Fruit fly (Drosophila melanogaster) whole organism, embryonic: ENCODE results near the gene cher.
A peak's percentile ranks its signal among the peaks of the same experiment; 100 is the strongest.

Experiments
- Blimp-1 ChIP-seq: fragments of 200-800 bp; sonication (Bioruptor generic); optimal IDR thresholded peaks from 3 replicates; lab custom pipeline; 2018; ENCODE audit warnings: missing biosample characterization, missing genetic modification characterization, mild to moderate bottlenecking, moderate library complexity, missing genetic modification reagents
- CG10267 ChIP-seq: fragments of 200-800 bp; sonication (Bioruptor generic); optimal IDR thresholded peaks from 2 replicates; lab custom pipeline; 2018; ENCODE audit warnings: missing biosample characterization, mild to moderate bottlenecking, missing genetic modification characterization, moderate library complexity
- CG11398 ChIP-seq: fragments of 200-800 bp; sonication (Bioruptor generic); optimal IDR thresholded peaks from 2 replicates; lab custom pipeline; 2016; ENCODE audit warnings: missing biosample characterization, missing genetic modification characterization
- CG12236 ChIP-seq: fragments of 200-800 bp; sonication (Bioruptor generic); optimal IDR thresholded peaks from 2 replicates; lab custom pipeline; 2016; ENCODE audit warnings: missing biosample characterization, missing genetic modification characterization
- CG14710 ChIP-seq: fragments of 200-800 bp; sonication (Bioruptor generic); optimal IDR thresholded peaks from 3 replicates; lab custom pipeline; 2019; ENCODE audit warnings: missing biosample characterization, mild to moderate bottlenecking, missing genetic modification characterization, moderate library complexity
- CG16813 ChIP-seq: fragments of 200-800 bp; sonication (Bioruptor generic); IDR thresholded peaks from 3 replicates; pipeline ENCODE4 v1.3.6; 2022; ENCODE audit warnings: missing biosample characterization, missing genetic modification characterization; ENCODE audit not compliant: partially characterized antibody
- CG1832 ChIP-seq: fragments of 200-800 bp; sonication (Bioruptor generic); optimal IDR thresholded peaks from 2 replicates; lab custom pipeline; 2017; ENCODE audit warnings: missing biosample characterization, mild to moderate bottlenecking, missing genetic modification characterization, inconsistent platforms
- CG31365 ChIP-seq: fragments of 200-800 bp; sonication (Bioruptor generic); optimal IDR thresholded peaks from 2 replicates; lab custom pipeline; 2018; ENCODE audit warnings: missing biosample characterization, mild to moderate bottlenecking, missing genetic modification characterization
- CG31441 ChIP-seq: fragments of 200-800 bp; sonication (Bioruptor generic); IDR thresholded peaks from 2 replicates; pipeline ENCODE4 v1.3.6; 2022; ENCODE audit warnings: missing biosample characterization, missing genetic modification characterization
- CG3995 ChIP-seq: fragments of 200-800 bp; sonication (Bioruptor generic); optimal IDR thresholded peaks from 3 replicates; lab custom pipeline; 2016; ENCODE audit warnings: missing biosample characterization, missing genetic modification characterization
- CG4424 ChIP-seq: fragments of 200-800 bp; sonication (Bioruptor generic); optimal IDR thresholded peaks from 3 replicates; lab custom pipeline; 2016; ENCODE audit warnings: missing biosample characterization, missing genetic modification characterization
- CG7271 ChIP-seq: fragments of 200-800 bp; sonication (Bioruptor generic); optimal IDR thresholded peaks from 2 replicates; lab custom pipeline; 2018; ENCODE audit warnings: missing biosample characterization, mild to moderate bottlenecking, missing genetic modification characterization, moderate library complexity
- CG7928 ChIP-seq: fragments of 200-800 bp; sonication (Bioruptor generic); optimal IDR thresholded peaks from 2 replicates; lab custom pipeline; 2017; ENCODE audit warnings: missing biosample characterization, mild to moderate bottlenecking, missing genetic modification characterization
- CG7987 ChIP-seq: fragments of 200-800 bp; sonication (Bioruptor generic); optimal IDR thresholded peaks from 2 replicates; lab custom pipeline; 2018; ENCODE audit warnings: missing biosample characterization, mild to moderate bottlenecking, missing genetic modification characterization, moderate library complexity
- CoRest ChIP-seq: fragments of 200-800 bp; sonication (Bioruptor generic); optimal IDR thresholded peaks from 3 replicates; lab custom pipeline; 2018; ENCODE audit warnings: missing biosample characterization, mild to moderate bottlenecking, missing genetic modification characterization, moderate library complexity
- D19A ChIP-seq: fragments of 200-800 bp; optimal IDR thresholded peaks from 3 replicates; lab custom pipeline; 2019; ENCODE audit warnings: missing biosample characterization, mild to moderate bottlenecking, missing genetic modification characterization, moderate library complexity
- Dbx ChIP-seq: fragments of 200-800 bp; sonication (Bioruptor generic); IDR thresholded peaks from 3 replicates; pipeline ENCODE4 v1.3.6; 2022; ENCODE audit warnings: missing biosample characterization, missing genetic modification characterization
- Dll ChIP-seq: fragments of 200-800 bp; sonication (Bioruptor generic); IDR thresholded peaks from 4 replicates; pipeline ENCODE4 v1.3.6; 2022; ENCODE audit warnings: missing biosample characterization, missing genetic modification characterization; ENCODE audit not compliant: partially characterized antibody
- Dref ChIP-seq: fragments of 200-800 bp; sonication (Bioruptor generic); IDR thresholded peaks from 2 replicates; pipeline ENCODE4 v1.3.6; 2022; ENCODE audit warnings: missing biosample characterization, missing genetic modification characterization
- Hsf ChIP-seq: fragments of 200-800 bp; sonication (Bioruptor generic); optimal IDR thresholded peaks from 3 replicates; lab custom pipeline; 2016; ENCODE audit warnings: missing biosample characterization, missing genetic modification characterization
- Med ChIP-seq: fragments of 200-800 bp; sonication (Bioruptor generic); peaks from one replicate; lab custom pipeline; 2016; ENCODE audit warnings: missing biosample characterization, missing genetic modification characterization, mild to moderate bottlenecking, inconsistent platforms, moderate library complexity
- Nf-YB ChIP-seq: fragments of 200-800 bp; sonication (Bioruptor generic); optimal IDR thresholded peaks from 3 replicates; lab custom pipeline; 2019; ENCODE audit warnings: missing biosample characterization, mild to moderate bottlenecking, missing genetic modification characterization, moderate library complexity
- Nf-YC ChIP-seq: fragments of 200-800 bp; optimal IDR thresholded peaks from 3 replicates; lab custom pipeline; 2019; ENCODE audit warnings: missing biosample characterization, mild to moderate bottlenecking, missing genetic modification characterization, moderate library complexity
- Tbp ChIP-seq: fragments of >200 bp; optimal IDR thresholded peaks from 2 replicates; lab custom pipeline; 2018; ENCODE audit warnings: missing biosample characterization, missing genetic modification characterization
- Usf ChIP-seq: fragments of 200-800 bp; sonication (Bioruptor generic); optimal IDR thresholded peaks from 2 replicates; lab custom pipeline; 2017; ENCODE audit warnings: missing genotype, missing biosample characterization, missing genetic modification characterization
- Vsx1 ChIP-seq: fragments of 200-800 bp; sonication (Bioruptor generic); optimal IDR thresholded peaks from 2 replicates; lab custom pipeline; 2017; ENCODE audit warnings: missing biosample characterization, mild to moderate bottlenecking, missing genetic modification characterization, missing genetic modification reagents
- YL-1 ChIP-seq: fragments of 200-800 bp; sonication (Bioruptor generic); optimal IDR thresholded peaks from 3 replicates; lab custom pipeline; 2017; ENCODE audit warnings: missing biosample characterization, mild to moderate bottlenecking, missing genetic modification characterization
- ara ChIP-seq: fragments of 200-800 bp; sonication (Bioruptor generic); IDR thresholded peaks from 2 replicates; pipeline ENCODE4 v1.3.6; 2022; ENCODE audit warnings: missing biosample characterization, missing genetic modification characterization
- ash1 ChIP-seq: fragments of 200-800 bp; sonication (Bioruptor generic); optimal IDR thresholded peaks from 2 replicates; lab custom pipeline; 2018; ENCODE audit warnings: missing biosample characterization, mild to moderate bottlenecking, missing genetic modification characterization
- cato ChIP-seq: fragments of 200-800 bp; sonication (Bioruptor generic); optimal IDR thresholded peaks from 2 replicates; lab custom pipeline; 2016; ENCODE audit warnings: missing biosample characterization, missing genetic modification characterization, borderline replicate concordance
- crol ChIP-seq: fragments of 200-800 bp; sonication (Bioruptor generic); IDR thresholded peaks from 2 replicates; pipeline ENCODE4 v1.3.6; 2022; ENCODE audit warnings: missing biosample characterization, missing genetic modification characterization
- cwo ChIP-seq: fragments of 200-800 bp; sonication (Bioruptor generic); optimal IDR thresholded peaks from 3 replicates; lab custom pipeline; 2017; ENCODE audit warnings: missing biosample characterization, missing genetic modification characterization, mild to moderate bottlenecking, moderate library complexity, missing genetic modification reagents
- ewg ChIP-seq: fragments of 200-800 bp; sonication (Bioruptor generic); optimal IDR thresholded peaks from 3 replicates; lab custom pipeline; 2017; ENCODE audit warnings: mild to moderate bottlenecking, missing biosample characterization, missing genetic modification reagents, missing genetic modification characterization
- ftz-f1 ChIP-seq: fragments of 200-800 bp; sonication (Bioruptor generic); optimal IDR thresholded peaks from 2 replicates; lab custom pipeline; 2016; ENCODE audit warnings: missing biosample characterization, missing genetic modification characterization
- gcm2 ChIP-seq: fragments of 200-800 bp; sonication (Bioruptor generic); optimal IDR thresholded peaks from 2 replicates; lab custom pipeline; 2016; ENCODE audit warnings: missing biosample characterization, missing genetic modification characterization
- gsb ChIP-seq: fragments of 200-800 bp; sonication (Bioruptor generic); IDR thresholded peaks from 2 replicates; pipeline ENCODE4 v1.3.6; 2022; ENCODE audit warnings: missing biosample characterization, missing genetic modification characterization
- ind ChIP-seq: fragments of 200-800 bp; sonication (Bioruptor generic); optimal IDR thresholded peaks from 3 replicates; lab custom pipeline; 2016; ENCODE audit warnings: missing biosample characterization, missing genetic modification characterization
- kay ChIP-seq: fragments of 200-800 bp; sonication (Bioruptor generic); optimal IDR thresholded peaks from 2 replicates; lab custom pipeline; 2016; ENCODE audit warnings: missing biosample characterization, missing genetic modification characterization
- lab ChIP-seq: fragments of 200-800 bp; sonication (Bioruptor generic); optimal IDR thresholded peaks from 3 replicates; lab custom pipeline; 2017; ENCODE audit warnings: missing biosample characterization, missing genetic modification characterization, mild to moderate bottlenecking, moderate library complexity, missing genetic modification reagents
- rib ChIP-seq: fragments of 200-800 bp; sonication (Bioruptor generic); IDR thresholded peaks from 2 replicates; pipeline ENCODE4 v1.3.6; 2022; ENCODE audit warnings: missing biosample characterization, missing genetic modification characterization
- sd ChIP-seq: fragments of 200-800 bp; sonication (Bioruptor generic); optimal IDR thresholded peaks from 3 replicates; lab custom pipeline; 2018; ENCODE audit warnings: missing biosample characterization, mild to moderate bottlenecking, missing genetic modification characterization, moderate library complexity
- slou ChIP-seq: fragments of 200-800 bp; sonication (Bioruptor generic); optimal IDR thresholded peaks from 3 replicates; lab custom pipeline; 2016; ENCODE audit warnings: missing biosample characterization, missing genetic modification characterization
- sqz ChIP-seq: fragments of 200-800 bp; sonication (Bioruptor generic); optimal IDR thresholded peaks from 3 replicates; lab custom pipeline; 2018; ENCODE audit warnings: missing biosample characterization, mild to moderate bottlenecking, missing genetic modification characterization
- sr ChIP-seq: fragments of 200-800 bp; sonication (Bioruptor generic); IDR thresholded peaks from 3 replicates; pipeline ENCODE4 v1.3.6; 2022; ENCODE audit warnings: missing biosample characterization, missing genetic modification characterization
- tll ChIP-seq, 2 experiments: fragments of 200-800 bp in 1 of 2; fragments of >200 bp in 1 of 2; sonication (Bioruptor generic) in 1 of 2; optimal IDR thresholded peaks; 2 replicates each; lab custom pipeline; 2017 to 2019; ENCODE audit warnings: missing biosample characterization in 2 of 2, missing genetic modification characterization in 2 of 2, mild to moderate bottlenecking in 1 of 2, moderate library complexity in 1 of 2
- vnd ChIP-seq: fragments of 200-800 bp; sonication (Bioruptor generic); IDR thresholded peaks from 3 replicates; pipeline ENCODE4 v1.3.6; 2022; ENCODE audit warnings: missing biosample characterization, missing genetic modification characterization; ENCODE audit not compliant: partially characterized antibody
- z ChIP-seq: fragments of 200-800 bp; sonication (Bioruptor generic); IDR thresholded peaks from 3 replicates; pipeline ENCODE4 v1.3.6; 2022; ENCODE audit warnings: missing biosample characterization, missing genetic modification characterization
- zfh1 ChIP-seq: fragments of 200-800 bp; sonication (Bioruptor generic); IDR thresholded peaks from 3 replicates; pipeline ENCODE4 v1.3.6; 2022; ENCODE audit warnings: missing biosample characterization, missing genetic modification characterization
- zfh2 ChIP-seq: fragments of 200-800 bp; sonication (Bioruptor generic); optimal IDR thresholded peaks from 2 replicates; lab custom pipeline; 2016; ENCODE audit warnings: missing biosample characterization, missing genetic modification characterization

Gene cher

dm6 chr3R:17056183-17056904, 68.8 kb downstream of the cher start (continued):
- TF ChIP-seq CG7271 (tag; lab: Kevin White, UChicago) (no peak), Vsx1 (no peak), CG4424 (no peak), sr (GFP tag; lab: Robert Waterston, UW) (0 out of 3 replicates have a peak, but pooled peaks have one; percentile 54), Tbp (GFP tag; lab: Kevin White, UChicago) (no peak), z (peak; percentile 77), ara (GFP tag; lab: Robert Waterston, UW) (no peak), CG14710 (no peak), ftz-f1 (peak; percentile 86), D19A (tag; lab: Kevin White, UChicago) (no peak), cwo (peak; percentile 81), Usf (GFP tag; lab: Kevin White, UChicago) (no peak), crol (peak; percentile 99), gsb (GFP tag; lab: Robert Waterston, UW) (no peak), cato (GFP tag; lab: Kevin White, UChicago) (no peak), Nf-YC (tag; lab: Kevin White, UChicago) (peak; percentile 78), tll (GFP tag; optimal IDR thresholded peaks at IDR 0.05; lab: Kevin White, UChicago) (peak in 1 of 2 experiments; percentile 76), CG1832 (GFP tag; lab: Kevin White, UChicago) (peak; percentile 92), sqz (GFP tag; lab: Kevin White, UChicago) (peak; percentile 100), CG7928 (GFP tag; lab: Kevin White, UChicago) (no peak), CG31441 (no peak), Dll (0 out of 4 replicates have a peak, but pooled peaks have one; percentile 44), Dref (no peak), zfh2 (GFP tag; lab: Kevin White, UChicago) (no peak), YL-1 (GFP tag; lab: Kevin White, UChicago) (no peak), CG3995 (GFP tag; lab: Kevin White, UChicago) (no peak), CG11398 (GFP tag; lab: Kevin White, UChicago) (no peak), ind (GFP tag; lab: Kevin White, UChicago) (no peak), sd (tag; lab: Kevin White, UChicago) (peak; percentile 99), lab (GFP tag; lab: Kevin White, UChicago) (peak; percentile 30), CG16813 (GFP tag; lab: Robert Waterston, UW) (no peak), Dbx (peak; percentile 64; the same call in 2 of the 3 replicates), CG12236 (GFP tag; lab: Kevin White, UChicago) (no peak), Nf-YB (GFP tag; lab: Kevin White, UChicago) (peak; percentile 62), rib (GFP tag; lab: Robert Waterston, UW) (peak; percentile 76; the same call in 1 of the 2 replicates), Hsf (GFP tag; lab: Kevin White, UChicago) (no peak), CG10267 (tag; lab: Kevin White, UChicago) (no peak), CG7987 (GFP tag; lab: Kevin White, UChicago) (peak; percentile 34), ewg (GFP tag; lab: Kevin White, UChicago) (no peak), kay (GFP tag; lab: Kevin White, UChicago) (peak; percentile 58), Blimp-1 (peak; percentile 2), CG31365 (tag; lab: Kevin White, UChicago) (no peak), vnd (GFP tag; lab: Robert Waterston, UW) (no peak), slou (no peak), zfh1 (0 out of 3 replicates have a peak, but pooled peaks have one; percentile 52), gcm2 (GFP tag; lab: Kevin White, UChicago) (no peak), CoRest (tag; lab: Kevin White, UChicago) (no peak), ash1 (GFP tag; lab: Kevin White, UChicago) (peak; percentile 32), Med (GFP tag; lab: Kevin White, UChicago) (peak; percentile 99)
